Fruit fly (Drosophila melanogaster): ENCODE results near the gene eIF1A.

eIF1A gene

dm6 chr3R:18274328-18275098 lies at the start of gene eIF1A, which contains the start of gene Vps39:
eIF1A (plus strand) TSS chr3R:18274665.
Vps39 (minus strand) TSS chr3R:18274446.
- TF ChIP-seq hb (GFP tag; IDR thresholded peaks at IDR 0.05; ENCODE audit: partially characterized antibody) (peak; percentile 82; the same call in 2 of the 3 replicates), sna (GFP tag; IDR thresholded peaks at IDR 0.05; ENCODE audit: partially characterized antibody) (peak; percentile 94), CG7839 (tag; optimal IDR thresholded peaks at IDR 0.05) (no peak), CG18599 (GFP tag; optimal IDR thresholded peaks at IDR 0.05) (peak; percentile 70), CG13624 (GFP tag; optimal IDR thresholded peaks at IDR 0.05) (peak; percentile 53), CG2202 (tag; optimal IDR thresholded peaks at IDR 0.05) (peak; percentile 17), zen2 (GFP tag; IDR thresholded peaks at IDR 0.05; ENCODE audit: partially characterized antibody) (peak; percentile 71; the same call in 1 of the 3 replicates), E2f1 (GFP tag; IDR thresholded peaks at IDR 0.05) (no peak; the same call in 1 of the 2 replicates), kay (GFP tag; optimal IDR thresholded peaks at IDR 0.05) (peak; percentile 1), CG12391 (tag; optimal IDR thresholded peaks at IDR 0.05) (peak; percentile 58), Dbx (GFP tag; IDR thresholded peaks at IDR 0.05) (0 out of 3 replicates have a peak, but pooled peaks have one; percentile 43), Fer3 (tag; optimal IDR thresholded peaks at IDR 0.05) (no peak), p53 (GFP tag; optimal IDR thresholded peaks at IDR 0.05) (peak; percentile 28), gro (GFP tag; optimal IDR thresholded peaks at IDR 0.05) (peak; percentile 43), MESR4 (GFP tag; optimal IDR thresholded peaks at IDR 0.05) (peak; percentile 93), slou (GFP tag; optimal IDR thresholded peaks at IDR 0.05) (peak; percentile 25), Scr (GFP tag; IDR thresholded peaks at IDR 0.05; ENCODE audit: partially characterized antibody) (peak; percentile 92), tgo (GFP tag; IDR thresholded peaks at IDR 0.05) (no peak; the same call in 2 of the 3 replicates), CG15696 (tag; optimal IDR thresholded peaks at IDR 0.05) (peak; percentile 41), H15 (GFP tag; IDR thresholded peaks at IDR 0.05) (no peak), BEAF-32 (GFP tag; optimal IDR thresholded peaks at IDR 0.05) (peak; percentile 92), Dp (GFP tag; optimal IDR thresholded peaks at IDR 0.05) (peak; percentile 45), CG14050 (GFP tag; IDR thresholded peaks at IDR 0.05) (no peak), ewg (GFP tag; optimal IDR thresholded peaks at IDR 0.05) (peak; percentile 26), CG2120 (GFP tag; optimal IDR thresholded peaks at IDR 0.05) (peak; percentile 67), sens-2 (GFP tag; IDR thresholded peaks at IDR 0.05) (no peak), Myb (GFP tag; optimal IDR thresholded peaks at IDR 0.05) (peak; percentile 52), lab (GFP tag; optimal IDR thresholded peaks at IDR 0.05) (no peak), so (GFP tag; IDR thresholded peaks at IDR 0.05) (0 out of 3 replicates have a peak, but pooled peaks have one; percentile 14), tx (GFP tag; optimal IDR thresholded peaks at IDR 0.05) (peak; percentile 3), inv (GFP tag; IDR thresholded peaks at IDR 0.05; ENCODE audit: partially characterized antibody) (peak; percentile 86), CG9932 (GFP tag; IDR thresholded peaks at IDR 0.05) (peak; percentile 68), oc (tag; optimal IDR thresholded peaks at IDR 0.05) (no peak), CG13287 (GFP tag; IDR thresholded peaks at IDR 0.05; ENCODE audit: partially characterized antibody) (peak; percentile 93), kni (GFP tag; optimal IDR thresholded peaks at IDR 0.05) (no peak), CG12299 (tag; optimal IDR thresholded peaks at IDR 0.05) (no peak), crp (GFP tag; optimal IDR thresholded peaks at IDR 0.05) (peak in 1 of 2 experiments; percentile 69), vfl (GFP tag; optimal IDR thresholded peaks at IDR 0.05) (no peak), Mad (GFP tag; optimal IDR thresholded peaks at IDR 0.05) (peak; percentile 42), Sry-δ (GFP tag; optimal IDR thresholded peaks at IDR 0.05) (peak; percentile 95), Xbp1 (GFP tag; optimal IDR thresholded peaks at IDR 0.05) (peak; percentile 48), sens (GFP tag) (peak; percentile 94), E2f2 (GFP tag; IDR thresholded peaks at IDR 0.05) (no peak; the same call in 1 of the 2 replicates), Med (GFP tag) (peak; percentile 60), CG31441 (GFP tag; IDR thresholded peaks at IDR 0.05) (0 out of 2 replicates have a peak, but pooled peaks have one; percentile 30), CTCF (GFP tag; optimal IDR thresholded peaks at IDR 0.05) (no peak), CG8290 (GFP tag; optimal IDR thresholded peaks at IDR 0.05) (peak; percentile 62), CG8290 (tag; optimal IDR thresholded peaks at IDR 0.05) (no peak), CG30020 (tag; optimal IDR thresholded peaks at IDR 0.05) (peak; percentile 57)
